Worm (Caenorhabditis elegans): Measurements from ENCODE around the gene ran-2.

- no peak for TF ChIP-seq sdc-2 (tag; optimal IDR thresholded peaks at IDR 0.05)
- TF ChIP-seq hlh-15 (tag; optimal IDR thresholded peaks at IDR 0.05): no peak
- no peak for TF ChIP-seq pha-4 (tag; optimal IDR thresholded peaks at IDR 0.05)
- TF ChIP-seq pag-3 (tag; optimal IDR thresholded peaks at IDR 0.05; ENCODE audit: borderline replicate concordance): no peak
- TF ChIP-seq ama-1 (optimal IDR thresholded peaks at IDR 0.05): no peak
- TF ChIP-seq K02D7.2 (tag; optimal IDR thresholded peaks at IDR 0.05): no peak
- TF ChIP-seq ceh-2 (tag; optimal IDR thresholded peaks at IDR 0.05): no peak
- no peak for TF ChIP-seq unc-55 (GFP tag; optimal IDR thresholded peaks at IDR 0.05)
- TF ChIP-seq lim-6 (tag; optimal IDR thresholded peaks at IDR 0.05): no peak
Measured at ce11 chrIII:7937548-7937947, 4.2 kb downstream of the ran-2 start, which contains the start of gene C29E4.10.
